Fruit fly (Drosophila melanogaster) whole organism, embryonic: Measurements from ENCODE around the gene Vha16-5.

Experiments used
- Abd-B ChIP-seq: fragments of 200-800 bp; sonication (Bioruptor generic); optimal IDR thresholded peaks from 2 replicates; lab custom pipeline; 2018; ENCODE audit warnings: missing biosample characterization, mild to moderate bottlenecking, missing genetic modification characterization, moderate library complexity
- Ada2b ChIP-seq: fragments of 200-800 bp; sonication (Bioruptor generic); IDR thresholded peaks from 2 replicates; pipeline ENCODE4 v1.3.6; 2022; ENCODE audit warnings: missing biosample characterization, missing genetic modification characterization
- CG10321 ChIP-seq: fragments of 200-800 bp; sonication (Bioruptor generic); IDR thresholded peaks from 2 replicates; pipeline ENCODE4 v1.3.6; 2022; ENCODE audit warnings: missing biosample characterization, missing genetic modification characterization
- CG11456 ChIP-seq: fragments of 200-800 bp; sonication (Bioruptor generic); IDR thresholded peaks from 3 replicates; pipeline ENCODE4 v1.3.6; 2022; ENCODE audit warnings: missing biosample characterization, missing genetic modification characterization
- CG11695 ChIP-seq: fragments of 200-800 bp; sonication (Bioruptor generic); IDR thresholded peaks from 3 replicates; pipeline ENCODE4 v1.3.6; 2022; ENCODE audit warnings: missing biosample characterization, missing genetic modification characterization
- CG12391 ChIP-seq: fragments of 200-800 bp; sonication (Bioruptor generic); optimal IDR thresholded peaks from 3 replicates; lab custom pipeline; 2018; ENCODE audit warnings: missing biosample characterization, mild to moderate bottlenecking, missing genetic modification characterization, moderate library complexity
- CG13123 ChIP-seq: fragments of 200-800 bp; sonication (Bioruptor generic); optimal IDR thresholded peaks from 2 replicates; lab custom pipeline; 2016; ENCODE audit warnings: missing biosample characterization, missing genetic modification characterization
- CG14965 ChIP-seq: fragments of 200-800 bp; sonication (Bioruptor generic); optimal IDR thresholded peaks from 2 replicates; lab custom pipeline; 2016; ENCODE audit warnings: missing biosample characterization, missing genetic modification characterization, borderline replicate concordance
- CG16779 ChIP-seq: fragments of 200-800 bp; sonication (Bioruptor generic); IDR thresholded peaks from 2 replicates; pipeline ENCODE4 v1.3.6; 2022; ENCODE audit warnings: missing biosample characterization, missing genetic modification characterization
- CG16863 ChIP-seq: fragments of 200-800 bp; sonication (Bioruptor generic); optimal IDR thresholded peaks from 3 replicates; lab custom pipeline; 2016; ENCODE audit warnings: missing biosample characterization, missing genetic modification characterization
- CG1832 ChIP-seq: fragments of 200-800 bp; sonication (Bioruptor generic); optimal IDR thresholded peaks from 2 replicates; lab custom pipeline; 2017; ENCODE audit warnings: missing biosample characterization, mild to moderate bottlenecking, missing genetic modification characterization, inconsistent platforms
- CG3065 ChIP-seq: fragments of 200-800 bp; sonication (Bioruptor generic); optimal IDR thresholded peaks from 2 replicates; lab custom pipeline; 2016; ENCODE audit warnings: missing biosample characterization, missing genetic modification characterization
- CG43689 ChIP-seq: fragments of 200-800 bp; sonication (Bioruptor generic); IDR thresholded peaks from 2 replicates; pipeline ENCODE4 v1.3.6; 2022; ENCODE audit warnings: missing biosample characterization, missing genetic modification characterization
- CG4404 ChIP-seq: fragments of 200-800 bp; sonication (Bioruptor generic); IDR thresholded peaks from 2 replicates; pipeline ENCODE4 v1.3.6; 2022; ENCODE audit warnings: missing biosample characterization, missing genetic modification characterization
- CG4424 ChIP-seq: fragments of 200-800 bp; sonication (Bioruptor generic); optimal IDR thresholded peaks from 3 replicates; lab custom pipeline; 2016; ENCODE audit warnings: missing biosample characterization, missing genetic modification characterization
- CG5953 ChIP-seq: fragments of 200-800 bp; sonication (Bioruptor generic); IDR thresholded peaks from 2 replicates; pipeline ENCODE4 v1.3.6; 2022; ENCODE audit warnings: missing biosample characterization, missing genetic modification characterization
- CG6175 ChIP-seq: fragments of 200-800 bp; sonication (Bioruptor generic); IDR thresholded peaks from 3 replicates; pipeline ENCODE4 v1.3.6; 2022; ENCODE audit warnings: missing biosample characterization, missing genetic modification characterization
- CG7928 ChIP-seq: fragments of 200-800 bp; sonication (Bioruptor generic); optimal IDR thresholded peaks from 2 replicates; lab custom pipeline; 2017; ENCODE audit warnings: missing biosample characterization, mild to moderate bottlenecking, missing genetic modification characterization
- CG9876 ChIP-seq: fragments of 200-800 bp; sonication (Bioruptor generic); optimal IDR thresholded peaks from 2 replicates; lab custom pipeline; 2016; ENCODE audit warnings: missing biosample characterization, missing genetic modification characterization
- Ets65A ChIP-seq: fragments of 200-800 bp; sonication (Bioruptor generic); peaks from one replicate; lab custom pipeline; 2016; ENCODE audit warnings: missing biosample characterization, missing genetic modification characterization
- Fer1 ChIP-seq: fragments of 200-800 bp; sonication (Bioruptor generic); optimal IDR thresholded peaks from 2 replicates; lab custom pipeline; 2017; ENCODE audit warnings: missing biosample characterization, mild to moderate bottlenecking, missing genetic modification characterization
- Hr78 ChIP-seq, 2 experiments: fragments of 200-800 bp in 1 of 2; fragments of >200 bp in 1 of 2; sonication (Bioruptor generic) in 1 of 2; optimal IDR thresholded peaks; 2 replicates each; lab custom pipeline; 2017 to 2019; ENCODE audit warnings: missing biosample characterization in 2 of 2, missing genetic modification characterization in 2 of 2, mild to moderate bottlenecking in 1 of 2, moderate library complexity in 1 of 2
- Jarid2 ChIP-seq: fragments of 200-800 bp; sonication (Bioruptor generic); optimal IDR thresholded peaks from 3 replicates; lab custom pipeline; 2017; ENCODE audit warnings: mild to moderate bottlenecking, missing biosample characterization, missing genetic modification reagents, missing genetic modification characterization
- Lhr ChIP-seq: fragments of 200-800 bp; sonication (Bioruptor generic); optimal IDR thresholded peaks from 3 replicates; lab custom pipeline; 2017; ENCODE audit warnings: mild to moderate bottlenecking, missing biosample characterization, missing genetic modification reagents, missing genetic modification characterization
- NC2α ChIP-seq: fragments of 200-800 bp; sonication (Bioruptor generic); optimal IDR thresholded peaks from 2 replicates; lab custom pipeline; 2016; ENCODE audit warnings: missing biosample characterization, missing genetic modification characterization
- Sry-δ ChIP-seq: fragments of 200-800 bp; sonication (Bioruptor generic); optimal IDR thresholded peaks from 2 replicates; lab custom pipeline; 2016; ENCODE audit warnings: missing biosample characterization, missing genetic modification characterization
- Tbp ChIP-seq: fragments of >200 bp; optimal IDR thresholded peaks from 2 replicates; lab custom pipeline; 2018; ENCODE audit warnings: missing biosample characterization, missing genetic modification characterization
- ab ChIP-seq: fragments of 200-800 bp; sonication (Bioruptor generic); optimal IDR thresholded peaks from 2 replicates; lab custom pipeline; 2016; ENCODE audit warnings: missing biosample characterization, missing genetic modification characterization
- ap ChIP-seq: fragments of 200-800 bp; sonication (Bioruptor generic); IDR thresholded peaks from 2 replicates; pipeline ENCODE4 v1.3.6; 2022; ENCODE audit warnings: missing biosample characterization, missing genetic modification characterization
- bbx ChIP-seq: fragments of 200-800 bp; sonication (Bioruptor generic); IDR thresholded peaks from 2 replicates; pipeline ENCODE4 v1.3.6; 2022; ENCODE audit warnings: missing biosample characterization, missing genetic modification characterization; ENCODE audit not compliant: partially characterized antibody
- br ChIP-seq: fragments of >200 bp; optimal IDR thresholded peaks from 2 replicates; lab custom pipeline; 2017
- disco-r ChIP-seq: fragments of 200-800 bp; sonication (Bioruptor generic); optimal IDR thresholded peaks from 2 replicates; lab custom pipeline; 2016; ENCODE audit warnings: missing biosample characterization, missing genetic modification characterization
- dm ChIP-seq: fragments of 200-800 bp; sonication (Bioruptor generic); optimal IDR thresholded peaks from 3 replicates; lab custom pipeline; 2016; ENCODE audit warnings: missing biosample characterization, missing genetic modification characterization
- dysf ChIP-seq: fragments of 200-800 bp; sonication (Bioruptor generic); IDR thresholded peaks from 3 replicates; pipeline ENCODE4 v1.3.6; 2022; ENCODE audit warnings: missing biosample characterization, missing genetic modification characterization
- ftz-f1 ChIP-seq: fragments of 200-800 bp; sonication (Bioruptor generic); optimal IDR thresholded peaks from 2 replicates; lab custom pipeline; 2016; ENCODE audit warnings: missing biosample characterization, missing genetic modification characterization
- gem ChIP-seq: fragments of 200-800 bp; sonication (Bioruptor generic); optimal IDR thresholded peaks from 2 replicates; lab custom pipeline; 2019; ENCODE audit warnings: missing biosample characterization, mild to moderate bottlenecking, missing genetic modification characterization, moderate library complexity
- kah ChIP-seq: fragments of 200-800 bp; sonication (Bioruptor generic); optimal IDR thresholded peaks from 2 replicates; lab custom pipeline; 2018; ENCODE audit warnings: missing biosample characterization, mild to moderate bottlenecking, missing genetic modification characterization
- lilli ChIP-seq: fragments of 200-800 bp; sonication (Bioruptor generic); optimal IDR thresholded peaks from 3 replicates; lab custom pipeline; 2016; ENCODE audit warnings: missing biosample characterization, missing genetic modification characterization
- nau ChIP-seq: fragments of 200-800 bp; sonication (Bioruptor generic); optimal IDR thresholded peaks from 3 replicates; lab custom pipeline; 2017; ENCODE audit warnings: missing biosample characterization, mild to moderate bottlenecking, missing genetic modification characterization, missing genetic modification reagents
- oc ChIP-seq: fragments of 200-800 bp; sonication (Bioruptor generic); optimal IDR thresholded peaks from 2 replicates; lab custom pipeline; 2018; ENCODE audit warnings: missing biosample characterization, mild to moderate bottlenecking, missing genetic modification characterization, moderate library complexity
- peb ChIP-seq: fragments of 200-800 bp; sonication (Bioruptor generic); IDR thresholded peaks from 2 replicates; pipeline ENCODE4 v1.3.6; 2022; ENCODE audit warnings: missing biosample characterization, missing genetic modification characterization
- ranshi ChIP-seq: fragments of 200-800 bp; sonication (Bioruptor generic); IDR thresholded peaks from 2 replicates; pipeline ENCODE4 v1.3.6; 2022; ENCODE audit warnings: missing biosample characterization, missing genetic modification characterization
- sens ChIP-seq: fragments of 200-800 bp; sonication (Bioruptor generic); peaks from one replicate; lab custom pipeline; 2016; ENCODE audit warnings: missing biosample characterization, missing genetic modification characterization
- sim ChIP-seq: fragments of 200-800 bp; sonication (Bioruptor generic); IDR thresholded peaks from 2 replicates; pipeline ENCODE4 v1.3.6; 2022; ENCODE audit warnings: missing biosample characterization, missing genetic modification characterization
- sqz ChIP-seq: fragments of 200-800 bp; sonication (Bioruptor generic); optimal IDR thresholded peaks from 3 replicates; lab custom pipeline; 2018; ENCODE audit warnings: missing biosample characterization, mild to moderate bottlenecking, missing genetic modification characterization
- tll ChIP-seq, 2 experiments: fragments of 200-800 bp in 1 of 2; fragments of >200 bp in 1 of 2; sonication (Bioruptor generic) in 1 of 2; optimal IDR thresholded peaks; 2 replicates each; lab custom pipeline; 2017 to 2019; ENCODE audit warnings: missing biosample characterization in 2 of 2, missing genetic modification characterization in 2 of 2, mild to moderate bottlenecking in 1 of 2, moderate library complexity in 1 of 2
- trh ChIP-seq: fragments of 200-800 bp; sonication (Bioruptor generic); optimal IDR thresholded peaks from 2 replicates; lab custom pipeline; 2016; ENCODE audit warnings: missing biosample characterization, missing genetic modification characterization
- tup ChIP-seq: fragments of 200-800 bp; sonication (Bioruptor generic); optimal IDR thresholded peaks from 2 replicates; lab custom pipeline; 2016; ENCODE audit warnings: missing biosample characterization, mild to moderate bottlenecking, missing genetic modification characterization, moderate library complexity
- usp ChIP-seq: fragments of >200 bp; optimal IDR thresholded peaks from 2 replicates; lab custom pipeline; 2017; ENCODE audit warnings: missing biosample characterization, missing genetic modification characterization
- zf30C ChIP-seq: fragments of 200-800 bp; sonication (Bioruptor generic); optimal IDR thresholded peaks from 3 replicates; lab custom pipeline; 2018; ENCODE audit warnings: missing biosample characterization, mild to moderate bottlenecking, missing genetic modification characterization

Gene Vha16-5

dm6 chr2L:10736993-10737756 is at the start of gene Vha16-5, which contains the start of gene CG12299 (continued):
- TF ChIP-seq CG14965 (GFP tag; lab: Kevin White, UChicago) (peak; percentile 9), usp (no peak), Jarid2 (GFP tag; lab: Kevin White, UChicago) (no peak), nau (no peak), CG13123 (peak; percentile 76), zf30C (no peak), NC2α (GFP tag; lab: Kevin White, UChicago) (peak; percentile 14), CG16779 (GFP tag; lab: Robert Waterston, UW) (peak; percentile 86), ap (GFP tag; lab: Robert Waterston, UW) (peak; percentile 77), CG12391 (tag; lab: Kevin White, UChicago) (peak; percentile 83), oc (tag; lab: Kevin White, UChicago) (no peak), Lhr (GFP tag; lab: Kevin White, UChicago) (peak; percentile 2), sim (GFP tag; lab: Robert Waterston, UW) (no peak; the same call in 1 of the 2 replicates), CG43689 (GFP tag; lab: Robert Waterston, UW) (peak; percentile 79), CG6175 (GFP tag; lab: Robert Waterston, UW) (peak; percentile 76; the same call in 2 of the 3 replicates), ftz-f1 (peak; percentile 68), CG4424 (GFP tag; lab: Kevin White, UChicago) (peak; percentile 87), Hr78 (GFP tag; optimal IDR thresholded peaks at IDR 0.05; lab: Kevin White, UChicago) (no peak), CG11695 (GFP tag; lab: Robert Waterston, UW) (peak; percentile 29; the same call in 1 of the 3 replicates), CG9876 (GFP tag; lab: Kevin White, UChicago) (peak; percentile 92), br (no peak), dm (GFP tag; lab: Kevin White, UChicago) (peak; percentile 79), kah (no peak), Abd-B (GFP tag; lab: Kevin White, UChicago) (peak; percentile 71), Ets65A (GFP tag; lab: Kevin White, UChicago) (peak; percentile 99), ab (GFP tag; lab: Kevin White, UChicago) (peak; percentile 87), CG16863 (GFP tag; lab: Kevin White, UChicago) (peak; percentile 83), peb (GFP tag; lab: Robert Waterston, UW) (peak; percentile 82), disco-r (GFP tag; lab: Kevin White, UChicago) (peak; percentile 82), gem (tag; lab: Kevin White, UChicago) (peak; percentile 93), Sry-δ (GFP tag; lab: Kevin White, UChicago) (peak; percentile 71), sqz (no peak), Ada2b (GFP tag; lab: Robert Waterston, UW) (peak; percentile 90), CG5953 (GFP tag; lab: Robert Waterston, UW) (peak; percentile 86), dysf (GFP tag; lab: Robert Waterston, UW) (peak; percentile 91), tll (GFP tag; optimal IDR thresholded peaks at IDR 0.05; lab: Kevin White, UChicago) (no peak), lilli (GFP tag; lab: Kevin White, UChicago) (peak; percentile 94), CG11456 (GFP tag; lab: Robert Waterston, UW) (peak; percentile 95), CG10321 (peak; percentile 44; the same call in 1 of the 2 replicates), CG1832 (GFP tag; lab: Kevin White, UChicago) (no peak), CG4404 (peak; percentile 88), ranshi (GFP tag; lab: Robert Waterston, UW) (peak; percentile 82), CG7928 (GFP tag; lab: Kevin White, UChicago) (peak; percentile 30), bbx (GFP tag; lab: Robert Waterston, UW) (peak; percentile 89), Tbp (GFP tag; lab: Kevin White, UChicago) (no peak), Fer1 (GFP tag; lab: Kevin White, UChicago) (peak; percentile 61), sens (GFP tag; lab: Kevin White, UChicago) (peak; percentile 96), trh (peak; percentile 50), CG3065 (peak; percentile 52), tup (GFP tag; lab: Kevin White, UChicago) (peak; percentile 77)
